Fruit fly (Drosophila melanogaster) whole organism, adult: ENCODE data around the gene CG3285.

Source experiments
- CG11617 ChIP-seq: fragments of 200-800 bp; sonication (Bioruptor generic); optimal IDR thresholded peaks from 2 replicates; lab custom pipeline; 2017; ENCODE audit warnings: mild to moderate bottlenecking, missing biosample characterization, missing genetic modification reagents, missing genetic modification characterization
- CG12768 ChIP-seq: fragments of 200-800 bp; sonication (Bioruptor generic); optimal IDR thresholded peaks from 2 replicates; lab custom pipeline; 2017; ENCODE audit warnings: missing biosample characterization, missing genetic modification characterization, mild to moderate bottlenecking, moderate library complexity, missing genetic modification reagents
- CG14711 ChIP-seq: fragments of 200-800 bp; sonication (Bioruptor generic); optimal IDR thresholded peaks from 2 replicates; lab custom pipeline; 2018; ENCODE audit warnings: missing biosample characterization, mild to moderate bottlenecking, missing genetic modification characterization, moderate library complexity
- CG1620 ChIP-seq: fragments of 200-800 bp; sonication (Bioruptor generic); optimal IDR thresholded peaks from 2 replicates; lab custom pipeline; 2016; ENCODE audit warnings: missing biosample characterization, missing genetic modification characterization
- CG33017 ChIP-seq: fragments of 200-800 bp; sonication (Bioruptor generic); optimal IDR thresholded peaks from 2 replicates; lab custom pipeline; 2018; ENCODE audit warnings: missing biosample characterization, mild to moderate bottlenecking, missing genetic modification characterization, moderate library complexity
- CG5204 ChIP-seq: fragments of 200-800 bp; sonication (Bioruptor generic); optimal IDR thresholded peaks from 2 replicates; lab custom pipeline; 2016; ENCODE audit warnings: missing biosample characterization, missing genetic modification characterization
- CG7045 ChIP-seq: fragments of 200-800 bp; sonication (Bioruptor generic); optimal IDR thresholded peaks from 2 replicates; lab custom pipeline; 2017; ENCODE audit warnings: missing biosample characterization, mild to moderate bottlenecking, missing genetic modification characterization
- CG7101 ChIP-seq: fragments of 200-800 bp; sonication (Bioruptor generic); optimal IDR thresholded peaks from 2 replicates; lab custom pipeline; 2018; ENCODE audit warnings: missing biosample characterization, mild to moderate bottlenecking, missing genetic modification characterization, moderate library complexity
- Clk ChIP-seq: fragments of 200-800 bp; sonication (Bioruptor generic); optimal IDR thresholded peaks from 2 replicates; lab custom pipeline; 2017; ENCODE audit warnings: missing biosample characterization, missing genetic modification characterization
- Crg-1 ChIP-seq: fragments of 200-800 bp; sonication (Bioruptor generic); optimal IDR thresholded peaks from 2 replicates; lab custom pipeline; 2016; ENCODE audit warnings: missing biosample characterization, missing genetic modification characterization
- Hr96 ChIP-seq: fragments of 200-800 bp; sonication (Bioruptor generic); optimal IDR thresholded peaks from 2 replicates; lab custom pipeline; 2016; ENCODE audit warnings: missing biosample characterization, missing genetic modification characterization
- Mnt ChIP-seq: fragments of 200-800 bp; sonication (Bioruptor generic); optimal IDR thresholded peaks from 2 replicates; lab custom pipeline; 2016; ENCODE audit warnings: missing biosample characterization, mild to moderate bottlenecking, missing genetic modification characterization
- bab1 ChIP-seq: fragments of 200-800 bp; sonication (Bioruptor generic); optimal IDR thresholded peaks from 3 replicates; lab custom pipeline; 2019; ENCODE audit warnings: missing biosample characterization, mild to moderate bottlenecking, missing genetic modification characterization, moderate library complexity
- cic ChIP-seq: fragments of 200-800 bp; sonication (Bioruptor generic); optimal IDR thresholded peaks from 2 replicates; lab custom pipeline; 2017; ENCODE audit warnings: missing biosample characterization, mild to moderate bottlenecking, missing genetic modification characterization, moderate library complexity
- cnc ChIP-seq, 2 experiments: fragments of >200 bp; optimal IDR thresholded peaks; 2 replicates each; lab custom pipeline; 2017
- kay ChIP-seq: fragments of 200-800 bp; sonication (Bioruptor generic); peaks from one replicate; lab custom pipeline; 2016; ENCODE audit warnings: missing biosample characterization, missing genetic modification characterization, borderline replicate concordance
- ovo ChIP-seq: fragments of 200-800 bp; sonication (Bioruptor generic); optimal IDR thresholded peaks from 2 replicates; lab custom pipeline; 2016; ENCODE audit warnings: missing biosample characterization, missing genetic modification characterization
- pad ChIP-seq: fragments of 200-800 bp; sonication (Bioruptor generic); optimal IDR thresholded peaks from 3 replicates; lab custom pipeline; 2017; ENCODE audit warnings: missing biosample characterization, missing genetic modification characterization, mild to moderate bottlenecking, moderate library complexity, missing genetic modification reagents
- tj ChIP-seq: fragments of 200-800 bp; sonication (Bioruptor generic); optimal IDR thresholded peaks from 3 replicates; lab custom pipeline; 2017; ENCODE audit warnings: missing biosample characterization, mild to moderate bottlenecking, missing genetic modification characterization, moderate library complexity
- toe ChIP-seq: fragments of 200-800 bp; sonication (Bioruptor generic); optimal IDR thresholded peaks from 2 replicates; lab custom pipeline; 2016; ENCODE audit warnings: missing biosample characterization, missing genetic modification characterization

CG3285 gene

dm6 chr2L:3301755-3302499, 28.8 kb upstream of the CG3285 start:
- TF ChIP-seq Mnt (GFP tag; lab: Kevin White, UChicago): peak; percentile 99
- peak; percentile 99 for TF ChIP-seq CG12768 (GFP tag; lab: Kevin White, UChicago)
- peak; percentile 100 for TF ChIP-seq Hr96 (GFP tag; lab: Kevin White, UChicago)
- peak; percentile 99 for TF ChIP-seq Crg-1 (GFP tag; lab: Kevin White, UChicago)
- TF ChIP-seq CG7045 (GFP tag; lab: Kevin White, UChicago): peak; percentile 100
- peak; percentile 99 for TF ChIP-seq CG7101 (tag; lab: Kevin White, UChicago)
- TF ChIP-seq CG14711 (tag; lab: Kevin White, UChicago): peak; percentile 97
- TF ChIP-seq Clk (GFP tag; lab: Kevin White, UChicago): peak; percentile 99
- TF ChIP-seq bab1 (GFP tag; lab: Kevin White, UChicago): peak; percentile 99
- peak; percentile 99 for TF ChIP-seq CG33017 (tag; lab: Kevin White, UChicago)
- peak; percentile 93 for TF ChIP-seq cic (GFP tag; lab: Kevin White, UChicago)
- peak; percentile 95 for TF ChIP-seq tj (GFP tag; lab: Kevin White, UChicago)
- TF ChIP-seq CG1620 (GFP tag; lab: Kevin White, UChicago): peak; percentile 99
- TF ChIP-seq kay (GFP tag; lab: Kevin White, UChicago): peak; percentile 99
- no peak for TF ChIP-seq cnc (optimal IDR thresholded peaks at IDR 0.05; lab: Kevin White, UChicago)
- peak; percentile 96 for TF ChIP-seq pad
- peak; percentile 100 for TF ChIP-seq toe (GFP tag; lab: Kevin White, UChicago)
- TF ChIP-seq CG11617 (GFP tag; lab: Kevin White, UChicago): peak; percentile 99
- peak; percentile 99 for TF ChIP-seq ovo (GFP tag; lab: Kevin White, UChicago)
- peak; percentile 100 for TF ChIP-seq CG5204 (GFP tag; lab: Kevin White, UChicago)

dm6 chr2L:3302958-3303842, 27.5 kb upstream of the CG3285 start, which contains the start of gene CG9663:
TSS of gene CG9663 (minus strand) at chr2L:3303130.
- peak; percentile 20 for TF ChIP-seq bab1 (GFP tag; lab: Kevin White, UChicago)
- TF ChIP-seq Mnt (GFP tag; lab: Kevin White, UChicago): peak; percentile 78
- TF ChIP-seq ovo (GFP tag; lab: Kevin White, UChicago): peak; percentile 6
- TF ChIP-seq CG1620 (GFP tag; lab: Kevin White, UChicago): no peak
- TF ChIP-seq CG33017 (tag; lab: Kevin White, UChicago): peak; percentile 46
- TF ChIP-seq CG7101 (tag; lab: Kevin White, UChicago): peak; percentile 17
- TF ChIP-seq CG14711 (tag; lab: Kevin White, UChicago): peak; percentile 5
- TF ChIP-seq cnc (optimal IDR thresholded peaks at IDR 0.05; lab: Kevin White, UChicago): peak in 1 of 2 experiments; percentile 14
- TF ChIP-seq CG12768 (GFP tag; lab: Kevin White, UChicago): peak; percentile 66
- TF ChIP-seq pad: no peak
- peak; percentile 94 for TF ChIP-seq cic (GFP tag; lab: Kevin White, UChicago)

dm6 chr2L:3303893-3304292, 26.8 kb upstream of the CG3285 start, which contains the start of gene CG3277:
TSS of gene CG3277 (plus strand) at chr2L:3304100.
- TF ChIP-seq cnc (optimal IDR thresholded peaks at IDR 0.05; lab: Kevin White, UChicago) (no peak), CG14711 (tag; lab: Kevin White, UChicago) (no peak), Mnt (GFP tag; lab: Kevin White, UChicago) (no peak), CG7101 (tag; lab: Kevin White, UChicago) (no peak), CG12768 (GFP tag; lab: Kevin White, UChicago) (peak; percentile 12), cic (GFP tag; lab: Kevin White, UChicago) (peak; percentile 30)

dm6 chr2L:3304831-3305828, 25.6 kb upstream of the CG3285 start:
- TF ChIP-seq kay (GFP tag; lab: Kevin White, UChicago): peak; percentile 75
- TF ChIP-seq CG7101 (tag; lab: Kevin White, UChicago): peak; percentile 44
- TF ChIP-seq Hr96 (GFP tag; lab: Kevin White, UChicago): no peak
- TF ChIP-seq Mnt (GFP tag; lab: Kevin White, UChicago): peak; percentile 23
- no peak for TF ChIP-seq ovo (GFP tag; lab: Kevin White, UChicago)
- no peak for TF ChIP-seq Clk (GFP tag; lab: Kevin White, UChicago)
- peak; percentile 7 for TF ChIP-seq Crg-1 (GFP tag; lab: Kevin White, UChicago)
- no peak for TF ChIP-seq CG5204 (GFP tag; lab: Kevin White, UChicago)
